Fruit fly (Drosophila melanogaster): ENCODE data around the gene bou.

Gene bou

DNA sequence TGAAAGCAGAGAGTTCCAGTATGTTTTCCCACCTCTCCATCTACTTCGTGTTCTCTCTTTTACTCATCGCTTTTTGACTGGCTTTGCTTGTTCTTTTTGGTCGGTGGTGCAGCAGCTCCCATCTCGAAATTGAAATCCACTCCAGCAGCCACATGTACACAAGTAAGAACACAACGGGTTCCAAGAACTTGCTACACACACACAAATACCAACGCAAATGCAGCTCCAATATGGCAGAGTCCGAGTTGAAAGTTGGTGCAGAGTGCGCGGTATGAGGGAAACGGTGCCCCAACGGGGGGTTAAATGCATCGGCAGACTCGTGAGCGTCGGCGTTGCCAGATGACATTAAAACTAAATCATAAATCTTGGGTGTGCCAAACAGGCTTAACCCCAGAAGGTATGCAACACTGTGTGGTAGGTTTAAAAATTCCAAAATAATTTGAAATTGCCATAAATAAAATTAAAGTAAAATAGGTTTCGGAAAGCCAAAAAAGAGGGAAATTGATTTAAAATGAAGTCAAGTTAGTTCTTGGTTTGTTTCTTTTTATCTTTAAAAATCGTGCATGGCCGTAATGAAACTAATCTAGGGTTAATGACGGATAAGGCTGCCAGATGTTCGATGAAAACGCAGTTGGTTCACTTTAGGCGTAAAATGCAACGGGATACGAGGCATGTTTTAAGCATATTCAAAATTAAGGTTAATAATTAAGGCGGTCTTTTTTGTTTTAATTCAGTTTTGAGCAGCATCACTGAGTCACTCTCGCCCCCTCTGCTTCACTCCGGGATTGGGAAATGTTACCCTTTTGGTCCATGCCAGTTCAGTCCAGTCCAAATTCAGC lies 11.6 kb downstream of the bou start (continued):
- TF ChIP-seq dpn (GFP tag; optimal IDR thresholded peaks at IDR 0.05) (peak in 1 of 2 experiments; percentile 16), abd-A (tag; optimal IDR thresholded peaks at IDR 0.05) (no peak), Lhr (GFP tag; optimal IDR thresholded peaks at IDR 0.05) (peak; percentile 19), ci (GFP tag; IDR thresholded peaks at IDR 0.05) (peak; percentile 23; the same call in 1 of the 3 replicates), fd96Cb (tag; optimal IDR thresholded peaks at IDR 0.05) (peak; percentile 39), BEAF-32 (GFP tag; optimal IDR thresholded peaks at IDR 0.05) (peak; percentile 35), CG17328 (GFP tag; IDR thresholded peaks at IDR 0.05) (peak; percentile 22; the same call in 1 of the 2 replicates), gsb-n (tag; optimal IDR thresholded peaks at IDR 0.05) (no peak), Mes4 (GFP tag; optimal IDR thresholded peaks at IDR 0.05) (no peak), Poxn (GFP tag; IDR thresholded peaks at IDR 0.05) (no peak), CG2116 (GFP tag; optimal IDR thresholded peaks at IDR 0.05) (peak; percentile 13), CG8388 (GFP tag; optimal IDR thresholded peaks at IDR 0.05) (peak; percentile 14), Dad (GFP tag; optimal IDR thresholded peaks at IDR 0.05) (no peak), CG6683 (GFP tag; optimal IDR thresholded peaks at IDR 0.05) (no peak), Vsx1 (GFP tag; optimal IDR thresholded peaks at IDR 0.05) (no peak), CG11093 (GFP tag; IDR thresholded peaks at IDR 0.05) (0 out of 3 replicates have a peak, but pooled peaks have one; percentile 38), CG9932 (GFP tag; IDR thresholded peaks at IDR 0.05) (no peak), kah (GFP tag; optimal IDR thresholded peaks at IDR 0.05) (no peak), Side (GFP tag; optimal IDR thresholded peaks at IDR 0.05) (no peak), Drgx (GFP tag; IDR thresholded peaks at IDR 0.05) (peak; percentile 85), Dfd (GFP tag; optimal IDR thresholded peaks at IDR 0.05) (no peak), pfk (GFP tag; optimal IDR thresholded peaks at IDR 0.05) (peak; percentile 51), da (GFP tag; optimal IDR thresholded peaks at IDR 0.05) (no peak), shn (GFP tag; optimal IDR thresholded peaks at IDR 0.05) (no peak), crol (GFP tag; IDR thresholded peaks at IDR 0.05) (peak; percentile 47), stwl (tag; optimal IDR thresholded peaks at IDR 0.05) (peak; percentile 36), grn (GFP tag; optimal IDR thresholded peaks at IDR 0.05) (no peak), Awh (GFP tag; IDR thresholded peaks at IDR 0.05) (0 out of 2 replicates have a peak, but pooled peaks have one; percentile 14), ab (GFP tag; optimal IDR thresholded peaks at IDR 0.05) (no peak), Xbp1 (GFP tag; optimal IDR thresholded peaks at IDR 0.05) (peak; percentile 13), Hr78 (GFP tag; optimal IDR thresholded peaks at IDR 0.05) (peak in 1 of 2 experiments; percentile 10), schlank (tag; optimal IDR thresholded peaks at IDR 0.05) (no peak), Opbp (GFP tag; IDR thresholded peaks at IDR 0.05; ENCODE audit: partially characterized antibody) (no peak), hbn (GFP tag; IDR thresholded peaks at IDR 0.05; ENCODE audit: partially characterized antibody) (no peak), CG16779 (GFP tag; IDR thresholded peaks at IDR 0.05) (no peak), CG10959 (GFP tag; IDR thresholded peaks at IDR 0.05) (peak; percentile 55; the same call in 1 of the 2 replicates), Fer3 (tag; optimal IDR thresholded peaks at IDR 0.05) (peak; percentile 21), CG1603 (tag; optimal IDR thresholded peaks at IDR 0.05) (peak; percentile 4), Taf1 (GFP tag; IDR thresholded peaks at IDR 0.05) (no peak), CG15601 (tag; optimal IDR thresholded peaks at IDR 0.05) (peak; percentile 55), chm (GFP tag; IDR thresholded peaks at IDR 0.05) (no peak), CG7839 (tag; optimal IDR thresholded peaks at IDR 0.05) (peak; percentile 10), CG14667 (GFP tag; IDR thresholded peaks at IDR 0.05) (no peak), lov (optimal IDR thresholded peaks at IDR 0.05) (no peak), lov (GFP tag; IDR thresholded peaks at IDR 0.05) (no peak), tap (tag; optimal IDR thresholded peaks at IDR 0.05) (no peak), eyg (GFP tag; optimal IDR thresholded peaks at IDR 0.05) (no peak), CG12236 (GFP tag; optimal IDR thresholded peaks at IDR 0.05) (peak; percentile 14), Med (GFP tag) (peak; percentile 79)
